Worm (Caenorhabditis elegans) whole organism, L1 larva: ENCODE results near the gene ZC455.1.

Source experiments
- C04F5.9 ChIP-seq: sonication (generic microtip); optimal IDR thresholded peaks from 2 replicates; lab custom pipeline; 2016; ENCODE audit warnings: missing genetic modification characterization, missing compliant biosample characterization
- F16B12.6 ChIP-seq: fragments of 150-350 bp; optimal IDR thresholded peaks from 2 replicates; lab custom pipeline; 2014; ENCODE audit warnings: missing biosample characterization, missing genetic modification characterization
- ces-1 ChIP-seq: fragments of 150-350 bp; optimal IDR thresholded peaks from 2 replicates; lab custom pipeline; 2014; ENCODE audit warnings: missing biosample characterization, missing genetic modification reagents, missing genetic modification characterization
- elt-3 ChIP-seq, 6 experiments: fragments of 150-350 bp in 1 of 6; sonication (generic microtip); optimal IDR thresholded peaks; 2 replicates each; lab custom pipeline; 2017 to 2018; ENCODE audit warnings: missing biosample characterization in 6 of 6, missing genetic modification characterization in 6 of 6, inconsistent platforms in 1 of 6
- lin-39 ChIP-seq: fragments of 150-350 bp; optimal IDR thresholded peaks from 2 replicates; lab custom pipeline; 2014; ENCODE audit warnings: missing biosample characterization, missing genetic modification reagents, missing genetic modification characterization
- lsy-2 ChIP-seq, 2 experiments: fragments of 150-350 bp; optimal IDR thresholded peaks; 2 replicates each; lab custom pipeline; 2014; ENCODE audit warnings: missing biosample characterization in 2 of 2, missing genetic modification characterization in 2 of 2
- mab-9 ChIP-seq: fragments of 200-800 bp; sonication (Bioruptor generic); IDR thresholded peaks from 2 replicates; pipeline ENCODE4 v1.3.6; 2022; ENCODE audit warnings: missing genetic modification reagents, missing genetic modification characterization, missing compliant biosample characterization
- mdl-1 ChIP-seq, 2 experiments: fragments of 150-350 bp; optimal IDR thresholded peaks; 2 replicates each; lab custom pipeline; 2014 to 2017; ENCODE audit warnings: missing biosample characterization in 2 of 2, missing genetic modification characterization in 2 of 2, inconsistent platforms in 1 of 2
- nhr-76 ChIP-seq: sonication (generic microtip); optimal IDR thresholded peaks from 2 replicates; lab custom pipeline; 2017; ENCODE audit warnings: missing biosample characterization, missing genetic modification characterization
- tbx-2 ChIP-seq: sonication (generic microtip); optimal IDR thresholded peaks from 2 replicates; lab custom pipeline; 2016; ENCODE audit warnings: missing genetic modification characterization, missing compliant biosample characterization

DNA sequence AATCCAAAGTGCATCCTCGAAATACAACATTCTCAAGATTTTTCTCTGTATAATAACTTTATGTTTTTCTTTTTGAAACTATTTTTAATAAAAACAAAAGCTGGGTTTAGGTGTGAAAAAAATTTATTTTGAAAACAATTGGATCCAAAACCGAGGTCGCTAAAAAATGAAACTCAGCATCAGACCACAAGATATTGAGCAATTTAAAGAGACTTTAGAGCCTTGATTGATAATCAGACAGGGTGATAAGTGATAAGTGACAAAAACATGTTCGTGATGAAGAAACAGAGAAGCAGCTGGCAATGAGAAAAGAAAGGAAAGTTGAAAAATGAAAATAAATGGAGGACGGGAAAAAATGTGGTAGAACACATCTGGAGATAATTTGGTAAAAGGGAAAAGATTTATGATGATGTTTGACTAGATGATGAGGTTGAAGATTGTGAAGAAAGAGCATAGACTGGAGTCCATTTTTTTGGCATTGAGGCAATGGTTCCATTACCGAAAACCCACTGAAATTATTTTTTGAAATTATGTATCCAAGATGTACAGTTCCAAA, 21.7 kb upstream of the ZC455.1 start, which contains the start of gene C15C8.6:
- TF ChIP-seq lsy-2 (tag; optimal IDR thresholded peaks at IDR 0.05; lab: Kevin White, UChicago) (no peak), mab-9 (GFP tag; lab: Robert Waterston, UW) (no peak), tbx-2 (tag; lab: Kevin White, UChicago) (no peak), F16B12.6 (tag; lab: Kevin White, UChicago) (no peak), mdl-1 (tag; optimal IDR thresholded peaks at IDR 0.05; lab: Kevin White, UChicago) (no peak), nhr-76 (no peak), lin-39 (tag; lab: Kevin White, UChicago) (no peak), C04F5.9 (no peak), elt-3 (tag; optimal IDR thresholded peaks at IDR 0.05; lab: Kevin White, UChicago) (no peak), ces-1 (GFP tag; lab: Kevin White, UChicago) (no peak)
